Fruit fly (Drosophila melanogaster) whole organism, embryonic: ENCODE results near the gene CG6567.
A peak's percentile ranks its signal among the peaks of the same experiment; 100 is the strongest.

ENCODE experiments used
- Aef1 ChIP-seq: fragments of 200-800 bp; sonication (Bioruptor generic); IDR thresholded peaks from 3 replicates; pipeline ENCODE4 v1.3.6; 2022; ENCODE audit warnings: missing biosample characterization, missing genetic modification characterization
- CG10147 ChIP-seq: fragments of 200-800 bp; sonication (Bioruptor generic); optimal IDR thresholded peaks from 2 replicates; lab custom pipeline; 2019; ENCODE audit warnings: missing biosample characterization, mild to moderate bottlenecking, missing genetic modification characterization, moderate library complexity
- CG15269 ChIP-seq: fragments of 200-800 bp; sonication (Bioruptor generic); optimal IDR thresholded peaks from 2 replicates; lab custom pipeline; 2018; ENCODE audit warnings: missing biosample characterization, mild to moderate bottlenecking, missing genetic modification characterization, moderate library complexity
- CG16815 ChIP-seq: fragments of 200-800 bp; sonication (Bioruptor generic); optimal IDR thresholded peaks from 3 replicates; lab custom pipeline; 2017; ENCODE audit warnings: missing biosample characterization, mild to moderate bottlenecking, missing genetic modification characterization
- CG2889 ChIP-seq: fragments of 200-800 bp; sonication (Bioruptor generic); IDR thresholded peaks from 3 replicates; pipeline ENCODE4 v1.3.6; 2022; ENCODE audit warnings: missing biosample characterization, missing genetic modification characterization
- CG3838 ChIP-seq: fragments of 200-800 bp; sonication (Bioruptor generic); optimal IDR thresholded peaks from 3 replicates; lab custom pipeline; 2016; ENCODE audit warnings: missing biosample characterization, missing genetic modification characterization
- CG4424 ChIP-seq: fragments of 200-800 bp; sonication (Bioruptor generic); optimal IDR thresholded peaks from 3 replicates; lab custom pipeline; 2016; ENCODE audit warnings: missing biosample characterization, missing genetic modification characterization
- CG6175 ChIP-seq: fragments of 200-800 bp; sonication (Bioruptor generic); IDR thresholded peaks from 3 replicates; pipeline ENCODE4 v1.3.6; 2022; ENCODE audit warnings: missing biosample characterization, missing genetic modification characterization
- CG7271 ChIP-seq: fragments of 200-800 bp; sonication (Bioruptor generic); optimal IDR thresholded peaks from 2 replicates; lab custom pipeline; 2018; ENCODE audit warnings: missing biosample characterization, mild to moderate bottlenecking, missing genetic modification characterization, moderate library complexity
- CG7745 ChIP-seq: fragments of 200-800 bp; sonication (Bioruptor generic); optimal IDR thresholded peaks from 2 replicates; lab custom pipeline; 2018; ENCODE audit warnings: missing biosample characterization, mild to moderate bottlenecking, missing genetic modification characterization, moderate library complexity
- CG9437 ChIP-seq: fragments of 200-800 bp; sonication (Bioruptor generic); optimal IDR thresholded peaks from 2 replicates; lab custom pipeline; 2018; ENCODE audit warnings: missing biosample characterization, mild to moderate bottlenecking, missing genetic modification characterization
- Dfd ChIP-seq, 2 experiments: fragments of >200 bp; optimal IDR thresholded peaks; 2 replicates each; lab custom pipeline; 2017; ENCODE audit warnings: missing biosample characterization in 2 of 2, missing genetic modification characterization in 2 of 2
- Dip2 ChIP-seq: fragments of 200-800 bp; sonication (Bioruptor generic); IDR thresholded peaks from 2 replicates; pipeline ENCODE4 v1.3.6; 2022; ENCODE audit warnings: missing biosample characterization, missing genetic modification characterization
- Doc3 ChIP-seq: fragments of 200-800 bp; sonication (Bioruptor generic); IDR thresholded peaks from 3 replicates; pipeline ENCODE4 v1.3.6; 2022; ENCODE audit warnings: missing biosample characterization, missing genetic modification characterization; ENCODE audit not compliant: partially characterized antibody
- Elba2 ChIP-seq: fragments of 200-800 bp; sonication (Bioruptor generic); optimal IDR thresholded peaks from 3 replicates; lab custom pipeline; 2016; ENCODE audit warnings: missing biosample characterization, missing genetic modification characterization
- Gug ChIP-seq: fragments of 200-800 bp; sonication (Bioruptor generic); IDR thresholded peaks from 4 replicates; pipeline ENCODE4 v1.3.6; 2022; ENCODE audit warnings: missing biosample characterization, missing genetic modification characterization
- H2.0 ChIP-seq: fragments of 200-800 bp; sonication (Bioruptor generic); IDR thresholded peaks from 2 replicates; pipeline ENCODE4 v1.3.6; 2022; ENCODE audit warnings: missing biosample characterization, missing genetic modification characterization
- MTF-1 ChIP-seq: fragments of 200-800 bp; sonication (Bioruptor generic); optimal IDR thresholded peaks from 2 replicates; lab custom pipeline; 2018; ENCODE audit warnings: missing biosample characterization, mild to moderate bottlenecking, missing genetic modification characterization, borderline replicate concordance
- NC2α ChIP-seq: fragments of 200-800 bp; sonication (Bioruptor generic); optimal IDR thresholded peaks from 2 replicates; lab custom pipeline; 2016; ENCODE audit warnings: missing biosample characterization, missing genetic modification characterization
- Neu2 ChIP-seq: fragments of 200-800 bp; sonication (Bioruptor generic); optimal IDR thresholded peaks from 3 replicates; lab custom pipeline; 2016; ENCODE audit warnings: missing biosample characterization, missing genetic modification characterization, borderline replicate concordance
- Pdp1 ChIP-seq, 2 experiments: fragments of 200-800 bp; sonication (Bioruptor generic); optimal IDR thresholded peaks; 3 replicates each; lab custom pipeline; 2016; ENCODE audit warnings: missing biosample characterization in 2 of 2, missing genetic modification characterization in 2 of 2, mild to moderate bottlenecking in 1 of 2, moderate library complexity in 1 of 2
- Ssrp ChIP-seq: fragments of 200-800 bp; sonication (Bioruptor generic); optimal IDR thresholded peaks from 2 replicates; lab custom pipeline; 2018; ENCODE audit warnings: missing biosample characterization, mild to moderate bottlenecking, missing genetic modification characterization, moderate library complexity
- Usf ChIP-seq: fragments of 200-800 bp; sonication (Bioruptor generic); optimal IDR thresholded peaks from 2 replicates; lab custom pipeline; 2017; ENCODE audit warnings: missing genotype, missing biosample characterization, missing genetic modification characterization
- ato ChIP-seq: fragments of 200-800 bp; sonication (Bioruptor generic); IDR thresholded peaks from 2 replicates; pipeline ENCODE4 v1.3.6; 2022; ENCODE audit warnings: missing biosample characterization, missing genetic modification characterization; ENCODE audit not compliant: partially characterized antibody
- az2 ChIP-seq: fragments of 200-800 bp; sonication (Bioruptor generic); optimal IDR thresholded peaks from 3 replicates; lab custom pipeline; 2016; ENCODE audit warnings: missing biosample characterization, missing genetic modification characterization
- dan ChIP-seq: fragments of 200-800 bp; sonication (Bioruptor generic); IDR thresholded peaks from 2 replicates; pipeline ENCODE4 v1.3.6; 2022; ENCODE audit warnings: missing biosample characterization, missing genetic modification characterization
- dmrt99B ChIP-seq: fragments of 200-800 bp; sonication (Bioruptor generic); optimal IDR thresholded peaks from 2 replicates; lab custom pipeline; 2018; ENCODE audit warnings: missing biosample characterization, mild to moderate bottlenecking, missing genetic modification characterization, moderate library complexity
- emc ChIP-seq: fragments of 200-800 bp; sonication (Bioruptor generic); optimal IDR thresholded peaks from 2 replicates; lab custom pipeline; 2016; ENCODE audit warnings: missing biosample characterization, missing genetic modification characterization
- gcm2 ChIP-seq: fragments of 200-800 bp; sonication (Bioruptor generic); optimal IDR thresholded peaks from 2 replicates; lab custom pipeline; 2016; ENCODE audit warnings: missing biosample characterization, missing genetic modification characterization
- gro ChIP-seq: fragments of 200-800 bp; sonication (Bioruptor generic); optimal IDR thresholded peaks from 2 replicates; lab custom pipeline; 2016; ENCODE audit warnings: missing biosample characterization, missing genetic modification characterization
- gsb-n ChIP-seq: fragments of 200-800 bp; sonication (Bioruptor generic); optimal IDR thresholded peaks from 3 replicates; lab custom pipeline; 2018; ENCODE audit warnings: missing biosample characterization, mild to moderate bottlenecking, missing genetic modification characterization
- h ChIP-seq: fragments of >200 bp; optimal IDR thresholded peaks from 2 replicates; lab custom pipeline; 2017
- hb ChIP-seq: fragments of 200-800 bp; sonication (Bioruptor generic); IDR thresholded peaks from 3 replicates; pipeline ENCODE4 v1.3.6; 2022; ENCODE audit warnings: missing biosample characterization, missing genetic modification characterization; ENCODE audit not compliant: partially characterized antibody
- jigr1 ChIP-seq: fragments of 200-800 bp; sonication (Bioruptor generic); IDR thresholded peaks from 3 replicates; pipeline ENCODE4 v1.3.6; 2022; ENCODE audit warnings: missing biosample characterization, missing genetic modification characterization
- jumu ChIP-seq: fragments of 200-800 bp; sonication (Bioruptor generic); optimal IDR thresholded peaks from 3 replicates; lab custom pipeline; 2016; ENCODE audit warnings: missing biosample characterization, missing genetic modification characterization
- knrl ChIP-seq: fragments of 200-800 bp; sonication (Bioruptor generic); IDR thresholded peaks from 3 replicates; pipeline ENCODE4 v1.3.6; 2022; ENCODE audit warnings: missing biosample characterization, missing genetic modification characterization; ENCODE audit not compliant: partially characterized antibody
- lmd ChIP-seq: fragments of 200-800 bp; sonication (Bioruptor generic); IDR thresholded peaks from 2 replicates; pipeline ENCODE4 v1.3.6; 2022; ENCODE audit warnings: missing biosample characterization, missing genetic modification characterization
- nerfin-2 ChIP-seq: fragments of 200-800 bp; sonication (Bioruptor generic); IDR thresholded peaks from 2 replicates; pipeline ENCODE4 v1.3.6; 2022; ENCODE audit warnings: missing biosample characterization, missing genetic modification characterization; ENCODE audit not compliant: partially characterized antibody
- org-1 ChIP-seq: fragments of 200-800 bp; sonication (Bioruptor generic); optimal IDR thresholded peaks from 2 replicates; lab custom pipeline; 2017; ENCODE audit warnings: missing biosample characterization, missing genetic modification characterization
- p53 ChIP-seq: fragments of 200-800 bp; sonication (Bioruptor generic); optimal IDR thresholded peaks from 2 replicates; lab custom pipeline; 2016; ENCODE audit warnings: missing biosample characterization, missing genetic modification characterization
- pfk ChIP-seq: fragments of 200-800 bp; sonication (Bioruptor generic); optimal IDR thresholded peaks from 2 replicates; lab custom pipeline; 2018; ENCODE audit warnings: missing biosample characterization, mild to moderate bottlenecking, missing genetic modification characterization, moderate library complexity
- prd ChIP-seq, 3 experiments: fragments of >200 bp in 2 of 3; fragments of 200-800 bp in 1 of 3; sonication (Bioruptor generic) in 1 of 3; optimal IDR thresholded peaks in 2 of 3; IDR thresholded peaks in 1 of 3; 2 replicates in 2 of 3; 3 replicates in 1 of 3; pipeline versions ENCODE4 v1.3.6 to Lab custom; 2017 to 2022; ENCODE audit warnings: missing biosample characterization in 1 of 3, missing genetic modification characterization in 1 of 3
- ranshi ChIP-seq: fragments of 200-800 bp; sonication (Bioruptor generic); IDR thresholded peaks from 2 replicates; pipeline ENCODE4 v1.3.6; 2022; ENCODE audit warnings: missing biosample characterization, missing genetic modification characterization
- sens ChIP-seq: fragments of 200-800 bp; sonication (Bioruptor generic); peaks from one replicate; lab custom pipeline; 2016; ENCODE audit warnings: missing biosample characterization, missing genetic modification characterization
- sens-2 ChIP-seq: fragments of 200-800 bp; sonication (Bioruptor generic); IDR thresholded peaks from 2 replicates; pipeline ENCODE4 v1.3.6; 2022; ENCODE audit warnings: missing biosample characterization, missing genetic modification characterization
- so ChIP-seq: fragments of 200-800 bp; sonication (Bioruptor generic); IDR thresholded peaks from 3 replicates; pipeline ENCODE4 v1.3.6; 2022; ENCODE audit warnings: missing biosample characterization, missing genetic modification characterization
- tll ChIP-seq, 2 experiments: fragments of 200-800 bp in 1 of 2; fragments of >200 bp in 1 of 2; sonication (Bioruptor generic) in 1 of 2; optimal IDR thresholded peaks; 2 replicates each; lab custom pipeline; 2017 to 2019; ENCODE audit warnings: missing biosample characterization in 2 of 2, missing genetic modification characterization in 2 of 2, mild to moderate bottlenecking in 1 of 2, moderate library complexity in 1 of 2
- trh ChIP-seq: fragments of 200-800 bp; sonication (Bioruptor generic); optimal IDR thresholded peaks from 2 replicates; lab custom pipeline; 2016; ENCODE audit warnings: missing biosample characterization, missing genetic modification characterization

The CG6567 gene

DNA sequence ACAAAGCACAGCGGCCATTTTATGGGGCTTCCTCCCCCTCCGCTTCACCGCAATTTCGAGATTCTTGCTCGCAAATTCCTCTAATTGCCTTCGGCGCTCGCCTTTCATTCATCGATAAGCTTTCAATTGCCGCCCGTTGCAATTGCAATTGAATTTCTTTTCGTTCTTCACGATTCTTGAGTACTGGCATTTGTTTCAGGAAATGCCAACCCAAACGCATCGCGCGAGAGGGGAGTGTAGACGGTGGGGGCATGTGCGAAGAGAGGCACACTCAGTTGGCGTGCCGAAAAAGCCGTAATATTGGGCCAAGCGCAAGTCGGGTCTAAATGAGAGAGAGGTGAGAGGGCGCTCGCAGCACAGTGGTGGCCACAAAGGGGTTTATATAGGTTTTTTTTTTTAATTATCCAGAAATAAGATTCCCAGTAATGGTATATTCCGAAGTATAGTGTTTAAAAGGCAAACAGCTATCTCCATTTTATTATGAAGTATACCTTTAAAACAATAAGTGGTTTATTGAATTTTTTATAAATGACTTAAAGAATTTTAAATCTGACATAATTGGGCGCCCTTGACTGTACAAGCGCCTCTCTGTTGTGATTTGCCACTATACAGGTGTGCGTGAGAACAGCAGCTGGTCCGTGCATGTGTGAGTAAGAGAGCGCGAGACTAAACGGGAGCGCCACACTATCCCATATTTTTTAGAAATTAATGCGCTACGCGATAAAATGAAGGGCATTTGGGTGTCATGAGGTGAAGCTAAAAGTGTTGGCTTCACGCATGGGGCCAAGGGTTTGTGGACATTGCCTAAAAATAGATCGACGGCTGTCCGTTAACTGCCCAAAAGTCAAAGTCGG, 32.4 kb upstream of the CG6567 start (continued):
- peak; percentile 14 for TF ChIP-seq CG7271 (tag; lab: Kevin White, UChicago)
- peak; percentile 89 for TF ChIP-seq jumu
- TF ChIP-seq az2 (GFP tag; lab: Kevin White, UChicago) = peak; percentile 86
- no peak for TF ChIP-seq hb (GFP tag; lab: Robert Waterston, UW)
- TF ChIP-seq Usf (GFP tag; lab: Kevin White, UChicago) = peak; percentile 73
- TF ChIP-seq tll (GFP tag; optimal IDR thresholded peaks at IDR 0.05; lab: Kevin White, UChicago) = no peak
- peak; percentile 48 for TF ChIP-seq trh (GFP tag; lab: Kevin White, UChicago)
- TF ChIP-seq p53 (GFP tag; lab: Kevin White, UChicago) = peak; percentile 17
- TF ChIP-seq gcm2 (GFP tag; lab: Kevin White, UChicago) = peak; percentile 48
- peak; percentile 42; the same call in 3 of the 4 replicates for TF ChIP-seq Gug
- 0 out of 2 replicates have a peak, but pooled peaks have one; percentile 28 for TF ChIP-seq nerfin-2 (GFP tag; lab: Robert Waterston, UW)
- TF ChIP-seq gsb-n (tag; lab: Kevin White, UChicago) = peak; percentile 89
- TF ChIP-seq org-1 (GFP tag; lab: Kevin White, UChicago) = peak; percentile 87
- TF ChIP-seq ranshi (GFP tag; lab: Robert Waterston, UW) = peak; percentile 90
- no peak for TF ChIP-seq Dip2 (GFP tag; lab: Robert Waterston, UW)
- no peak for TF ChIP-seq pfk (GFP tag; lab: Kevin White, UChicago)
- peak; percentile 85 for TF ChIP-seq CG16815 (GFP tag; lab: Kevin White, UChicago)
- TF ChIP-seq h = no peak
- TF ChIP-seq CG10147 (GFP tag; lab: Kevin White, UChicago) = peak; percentile 84
- peak; percentile 98 for TF ChIP-seq sens
- TF ChIP-seq dan (GFP tag; lab: Robert Waterston, UW) = no peak
- TF ChIP-seq MTF-1 (GFP tag; lab: Kevin White, UChicago) = peak; percentile 25
- TF ChIP-seq Doc3 (GFP tag; lab: Robert Waterston, UW) = no peak
- TF ChIP-seq dmrt99B = peak; percentile 92
- TF ChIP-seq Aef1 = peak; percentile 83
- TF ChIP-seq Neu2 (GFP tag; lab: Kevin White, UChicago) = peak; percentile 12
- TF ChIP-seq jigr1 (GFP tag; lab: Robert Waterston, UW) = peak; percentile 79
- peak; percentile 66 for TF ChIP-seq NC2α (GFP tag; lab: Kevin White, UChicago)
- peak; percentile 94 for TF ChIP-seq CG15269 (tag; lab: Kevin White, UChicago)
- TF ChIP-seq knrl (GFP tag; lab: Robert Waterston, UW) = peak; percentile 29; the same call in 1 of the 3 replicates
- peak; percentile 72 for TF ChIP-seq CG2889 (GFP tag; lab: Robert Waterston, UW)
- TF ChIP-seq CG9437 (GFP tag; lab: Kevin White, UChicago) = peak; percentile 85
- peak; percentile 53 for TF ChIP-seq emc
- TF ChIP-seq CG6175 = no peak; the same call in 2 of the 3 replicates
- peak; percentile 84 for TF ChIP-seq gro (GFP tag; lab: Kevin White, UChicago)
- peak; percentile 88 for TF ChIP-seq CG4424 (GFP tag; lab: Kevin White, UChicago)
- peak; percentile 86 for TF ChIP-seq Ssrp (tag; lab: Kevin White, UChicago)
- TF ChIP-seq CG3838 (GFP tag; lab: Kevin White, UChicago) = peak; percentile 65
- TF ChIP-seq prd (optimal IDR thresholded peaks at IDR 0.05; lab: Kevin White, UChicago) = no peak
- TF ChIP-seq prd (GFP tag; IDR thresholded peaks at IDR 0.05; lab: Robert Waterston, UW) = peak; percentile 86
- peak; percentile 57; the same call in 1 of the 2 replicates for TF ChIP-seq sens-2 (GFP tag; lab: Robert Waterston, UW)
- no peak for TF ChIP-seq CG7745 (tag; lab: Kevin White, UChicago)
- TF ChIP-seq so (GFP tag; lab: Robert Waterston, UW) = peak; percentile 88; the same call in 2 of the 3 replicates
- no peak for TF ChIP-seq ato
- TF ChIP-seq lmd (GFP tag; lab: Robert Waterston, UW) = peak; percentile 91
- TF ChIP-seq Pdp1 (GFP tag; optimal IDR thresholded peaks at IDR 0.05; lab: Kevin White, UChicago) = peak; percentile 87 to 89
- TF ChIP-seq Dfd (GFP tag; optimal IDR thresholded peaks at IDR 0.05; lab: Kevin White, UChicago) = no peak
- TF ChIP-seq H2.0 = peak; percentile 72
- no peak for TF ChIP-seq Elba2 (GFP tag; lab: Kevin White, UChicago)
